Worm (Caenorhabditis elegans) whole organism, young adult: ENCODE measurements around the gene M176.4.

Experiments
- F10E7.11 ChIP-seq: sonication (generic microtip); optimal IDR thresholded peaks from 2 replicates; lab custom pipeline; 2017; ENCODE audit warnings: mild to moderate bottlenecking, missing genetic modification characterization, moderate library complexity, missing compliant biosample characterization
- K11D2.4 ChIP-seq: fragments of 200-800 bp; sonication (Bioruptor generic); IDR thresholded peaks from 2 replicates; pipeline ENCODE4 v1.3.6; 2022; ENCODE audit warnings: missing genetic modification reagents, missing genetic modification characterization, missing compliant biosample characterization
- Y53G8AR.9 ChIP-seq: fragments of 200-800 bp; sonication (Bioruptor generic); conservative IDR thresholded peaks from 2 replicates; pipeline ENCODE4 v1.3.6; 2022; ENCODE audit warnings: missing genetic modification reagents, missing genetic modification characterization, missing compliant biosample characterization
- Y67H2A.10 ChIP-seq: fragments of 200-800 bp; sonication (Bioruptor generic); conservative IDR thresholded peaks from 2 replicates; pipeline ENCODE4 v1.3.6; 2022; ENCODE audit warnings: missing genetic modification reagents, missing genetic modification characterization, missing compliant biosample characterization
- athp-1 ChIP-seq: sonication (generic microtip); optimal IDR thresholded peaks from 2 replicates; lab custom pipeline; 2017; ENCODE audit warnings: mild to moderate bottlenecking, missing genetic modification characterization, missing compliant biosample characterization
- attf-5 ChIP-seq: fragments of 200-800 bp; sonication (Bioruptor generic); optimal IDR thresholded peaks from 2 replicates; lab custom pipeline; 2018; ENCODE audit warnings: mild to moderate bottlenecking, missing genetic modification characterization, missing compliant biosample characterization
- bed-2 ChIP-seq: fragments of 200-800 bp; sonication (Bioruptor generic); IDR thresholded peaks from 2 replicates; pipeline ENCODE4 v1.3.6; 2022; ENCODE audit warnings: missing genetic modification reagents, missing genetic modification characterization, missing compliant biosample characterization
- dpff-1 ChIP-seq: sonication (generic microtip); optimal IDR thresholded peaks from 2 replicates; lab custom pipeline; 2017; ENCODE audit warnings: mild to moderate bottlenecking, missing genetic modification characterization, missing compliant biosample characterization
- hmg-1.2 ChIP-seq: fragments of 200-800 bp; sonication (Bioruptor generic); IDR thresholded peaks from 2 replicates; pipeline ENCODE4 v1.3.6; 2022; ENCODE audit warnings: missing genetic modification reagents, missing genetic modification characterization, missing compliant biosample characterization
- hrde-1 ChIP-seq: sonication (generic microtip); optimal IDR thresholded peaks from 2 replicates; lab custom pipeline; 2016; ENCODE audit warnings: missing genetic modification characterization, mild to moderate bottlenecking, missing compliant biosample characterization, moderate library complexity, missing genotype, missing genetic modification reagents, borderline replicate concordance
- lag-1 ChIP-seq: fragments of 200-800 bp; sonication (Bioruptor generic); IDR thresholded peaks from 2 replicates; pipeline ENCODE4 v1.3.6; 2022; ENCODE audit warnings: missing genetic modification reagents, missing genetic modification characterization, missing compliant biosample characterization
- let-526 ChIP-seq: fragments of 200-800 bp; sonication (Bioruptor generic); IDR thresholded peaks from 2 replicates; pipeline ENCODE4 v1.3.6; 2022; ENCODE audit warnings: missing genetic modification reagents, missing genetic modification characterization, missing compliant biosample characterization
- let-607 ChIP-seq, 2 experiments: fragments of 200-800 bp in 1 of 2; sonication (Bioruptor generic) in 1 of 2; sonication (generic microtip) in 1 of 2; optimal IDR thresholded peaks; 2 replicates each; lab custom pipeline; 2016 to 2018; ENCODE audit warnings: mild to moderate bottlenecking in 2 of 2, missing compliant biosample characterization in 2 of 2, missing genetic modification characterization in 2 of 2, moderate library complexity in 2 of 2, missing genotype in 1 of 2
- lin-26 ChIP-seq: fragments of 200-800 bp; sonication (Bioruptor generic); IDR thresholded peaks from 2 replicates; pipeline ENCODE4 v1.3.6; 2022; ENCODE audit warnings: missing genetic modification reagents, missing genetic modification characterization, missing compliant biosample characterization
- lin-35 ChIP-seq, 3 experiments: fragments of 150-350 bp in 2 of 3; sonication (generic microtip) in 1 of 3; optimal IDR thresholded peaks; 2 replicates each; lab custom pipeline; 2014 to 2018; ENCODE audit warnings: missing biosample characterization in 3 of 3, missing genetic modification characterization in 3 of 3, missing genetic modification reagents in 3 of 3
- lin-54 ChIP-seq: fragments of 200-800 bp; sonication (Bioruptor generic); optimal IDR thresholded peaks from 2 replicates; lab custom pipeline; 2018; ENCODE audit warnings: mild to moderate bottlenecking, missing genetic modification characterization, missing compliant biosample characterization
- lir-1 ChIP-seq: fragments of 200-800 bp; sonication (Bioruptor generic); conservative IDR thresholded peaks from 2 replicates; pipeline ENCODE4 v1.3.6; 2022; ENCODE audit warnings: missing genetic modification reagents, missing genetic modification characterization, missing compliant biosample characterization
- lsy-27 ChIP-seq: sonication (generic microtip); optimal IDR thresholded peaks from 2 replicates; lab custom pipeline; 2017; ENCODE audit warnings: missing genetic modification characterization, mild to moderate bottlenecking, missing compliant biosample characterization, antibody characterized with exemption, missing genotype, borderline replicate concordance; ENCODE audit not compliant: insufficient read depth
- madf-8 ChIP-seq: fragments of 200-800 bp; sonication (Bioruptor generic); conservative IDR thresholded peaks from 2 replicates; pipeline ENCODE4 v1.3.6; 2022; ENCODE audit warnings: missing genetic modification reagents, missing genetic modification characterization, missing compliant biosample characterization
- mcd-1 ChIP-seq: fragments of 200-800 bp; sonication (Bioruptor generic); IDR thresholded peaks from 2 replicates; pipeline ENCODE4 v1.3.6; 2022; ENCODE audit warnings: missing genetic modification reagents, missing genetic modification characterization, missing compliant biosample characterization
- nfya-1 ChIP-seq: sonication (generic microtip); optimal IDR thresholded peaks from 2 replicates; lab custom pipeline; 2017; ENCODE audit warnings: antibody characterized with exemption, missing compliant biosample characterization, missing genetic modification characterization, borderline replicate concordance; ENCODE audit not compliant: insufficient read depth
- nhr-120 ChIP-seq: fragments of 200-800 bp; sonication (Bioruptor generic); IDR thresholded peaks from 2 replicates; pipeline ENCODE4 v1.3.6; 2022; ENCODE audit warnings: missing genetic modification characterization, missing compliant biosample characterization
- nhr-27 ChIP-seq: fragments of 200-800 bp; sonication (Bioruptor generic); optimal IDR thresholded peaks from 2 replicates; lab custom pipeline; 2018; ENCODE audit warnings: mild to moderate bottlenecking, missing genetic modification characterization, moderate library complexity, missing compliant biosample characterization
- nhr-80 ChIP-seq: sonication (generic microtip); optimal IDR thresholded peaks from 2 replicates; lab custom pipeline; 2016; ENCODE audit warnings: missing genetic modification characterization, missing compliant biosample characterization
- rec-8 ChIP-seq, 2 experiments: sonication (generic microtip); optimal IDR thresholded peaks; 2 replicates each; lab custom pipeline; 2016; ENCODE audit warnings: mild to moderate bottlenecking in 2 of 2, missing genetic modification characterization in 2 of 2, missing genetic modification reagents in 2 of 2, missing genotype in 2 of 2, missing biosample characterization in 1 of 2, missing compliant biosample characterization in 1 of 2, moderate library complexity in 1 of 2
- repo-1 ChIP-seq: sonication (generic microtip); optimal IDR thresholded peaks from 2 replicates; lab custom pipeline; 2017; ENCODE audit warnings: mild to moderate bottlenecking, missing genetic modification characterization, missing compliant biosample characterization
- sdz-38 ChIP-seq: sonication (generic microtip); optimal IDR thresholded peaks from 2 replicates; lab custom pipeline; 2016; ENCODE audit warnings: missing genotype, missing genetic modification characterization, missing compliant biosample characterization
- sea-2 ChIP-seq: fragments of 200-800 bp; sonication (Bioruptor generic); IDR thresholded peaks from 2 replicates; pipeline ENCODE4 v1.3.6; 2022; ENCODE audit warnings: missing genetic modification characterization, missing compliant biosample characterization
- snpc-1.1 ChIP-seq: sonication (generic microtip); optimal IDR thresholded peaks from 2 replicates; lab custom pipeline; 2017; ENCODE audit warnings: missing genetic modification characterization, mild to moderate bottlenecking, missing compliant biosample characterization, antibody characterized with exemption, moderate library complexity, missing genotype, missing genetic modification reagents; ENCODE audit not compliant: insufficient read depth
- tbp1 ChIP-seq: fragments of 200-800 bp; sonication (Bioruptor generic); optimal IDR thresholded peaks from 2 replicates; lab custom pipeline; 2018; ENCODE audit warnings: mild to moderate bottlenecking, missing genetic modification characterization, missing compliant biosample characterization
- unc-62 ChIP-seq: fragments of 150-350 bp; optimal IDR thresholded peaks from 2 replicates; lab custom pipeline; 2014; ENCODE audit warnings: missing biosample characterization, missing genetic modification reagents, missing genetic modification characterization
- xnd-1 ChIP-seq: sonication (generic microtip); optimal IDR thresholded peaks from 2 replicates; lab custom pipeline; 2016; ENCODE audit warnings: missing genotype, missing genetic modification reagents, missing genetic modification characterization, missing compliant biosample characterization
- zfh-2 ChIP-seq: fragments of 200-800 bp; sonication (Bioruptor generic); conservative IDR thresholded peaks from 2 replicates; pipeline ENCODE4 v1.3.6; 2022; ENCODE audit warnings: missing genetic modification reagents, missing genetic modification characterization, missing compliant biosample characterization
- ztf-26 ChIP-seq: sonication (generic microtip); optimal IDR thresholded peaks from 2 replicates; lab custom pipeline; 2017; ENCODE audit warnings: missing genetic modification characterization, missing compliant biosample characterization
- ztf-6 ChIP-seq: fragments of 200-800 bp; sonication (Bioruptor generic); IDR thresholded peaks from 2 replicates; pipeline ENCODE4 v1.3.6; 2022; ENCODE audit warnings: missing genetic modification reagents, missing genetic modification characterization, missing compliant biosample characterization

Gene M176.4

ce11 chrII:9426076-9426475 is 7.9 kb downstream of the M176.4 start, which contains the start of gene M176.10:
Gene M176.10 (minus strand): TSS chrII:9426176.
- TF ChIP-seq K11D2.4 (GFP tag; lab: Robert Waterston, UW), result no peak
- no peak for TF ChIP-seq hrde-1 (tag; lab: Kevin White, UChicago)
- no peak for TF ChIP-seq sea-2 (GFP tag; lab: Robert Waterston, UW)
- TF ChIP-seq lir-1, result no peak
- no peak for TF ChIP-seq nfya-1 (tag; lab: Kevin White, UChicago)
- no peak for TF ChIP-seq attf-5 (GFP tag; lab: Kevin White, UChicago)
- TF ChIP-seq F10E7.11 (tag; lab: Kevin White, UChicago), result no peak
- no peak for TF ChIP-seq tbp1

- no peak for TF ChIP-seq zfh-2
- no peak for TF ChIP-seq ztf-26
- TF ChIP-seq let-526, result no peak
- no peak for TF ChIP-seq lsy-27 (tag; lab: Kevin White, UChicago)
- no peak for TF ChIP-seq hmg-1.2 (GFP tag; lab: Robert Waterston, UW)
- TF ChIP-seq lin-54 (GFP tag; lab: Kevin White, UChicago), result no peak
- TF ChIP-seq unc-62, result no peak
- no peak for TF ChIP-seq xnd-1 (tag; lab: Kevin White, UChicago)
- TF ChIP-seq madf-8 (GFP tag; lab: Robert Waterston, UW), result no peak
Observed at ce11 chrII:9427644-9428043, 9.5 kb downstream of the M176.4 start, which contains the start of gene M176.5. Gene M176.5 (minus strand): TSS chrII:9427744.

ce11 chrII:9431119-9431518 is 13.0 kb downstream of the M176.4 start:
- TF ChIP-seq athp-1 (no peak), snpc-1.1 (tag; lab: Kevin White, UChicago) (no peak), lag-1 (GFP tag; lab: Robert Waterston, UW) (no peak), let-607 (tag; optimal IDR thresholded peaks at IDR 0.05; lab: Kevin White, UChicago) (no peak), sdz-38 (tag; lab: Kevin White, UChicago) (no peak), Y67H2A.10 (no peak), lin-26 (GFP tag; lab: Robert Waterston, UW) (no peak), Y53G8AR.9 (GFP tag; lab: Robert Waterston, UW) (no peak), nhr-120 (GFP tag; lab: Robert Waterston, UW) (no peak), repo-1 (tag; lab: Kevin White, UChicago) (no peak), let-526 (no peak), lin-35 (GFP tag; optimal IDR thresholded peaks at IDR 0.05; lab: Kevin White, UChicago) (no peak), rec-8 (tag; optimal IDR thresholded peaks at IDR 0.05; lab: Kevin White, UChicago) (no peak), xnd-1 (tag; lab: Kevin White, UChicago) (no peak), ztf-6 (GFP tag; lab: Robert Waterston, UW) (no peak), sea-2 (GFP tag; lab: Robert Waterston, UW) (no peak), bed-2 (no peak), mcd-1 (GFP tag; lab: Robert Waterston, UW) (no peak)

- TF ChIP-seq let-526, result no peak
- TF ChIP-seq repo-1 (tag; lab: Kevin White, UChicago), result no peak
- TF ChIP-seq nhr-80 (tag; lab: Kevin White, UChicago), result no peak
- no peak for TF ChIP-seq lir-1
- TF ChIP-seq nhr-27 (tag; lab: Kevin White, UChicago), result no peak
- TF ChIP-seq sdz-38 (tag; lab: Kevin White, UChicago), result no peak
- TF ChIP-seq dpff-1 (tag; lab: Kevin White, UChicago), result no peak
Observed at ce11 chrII:9433609-9434008, 15.4 kb downstream of the M176.4 start, which contains the start of gene kin-15. Gene kin-15 (minus strand): TSS chrII:9433709.
